Fruit fly (Drosophila melanogaster) whole organism, prepupa: ENCODE measurements around the gene Obp99c.

Experiments used
- CG10669 ChIP-seq: fragments of 200-800 bp; sonication (Bioruptor generic); optimal IDR thresholded peaks from 3 replicates; lab custom pipeline; 2018; ENCODE audit warnings: missing biosample characterization, mild to moderate bottlenecking, missing genetic modification characterization, moderate library complexity
- CG11902 ChIP-seq: fragments of 200-800 bp; sonication (Bioruptor generic); optimal IDR thresholded peaks from 3 replicates; lab custom pipeline; 2016; ENCODE audit warnings: missing biosample characterization, missing genetic modification characterization
- CG16779 ChIP-seq: fragments of 200-800 bp; sonication (Bioruptor generic); optimal IDR thresholded peaks from 3 replicates; lab custom pipeline; 2017; ENCODE audit warnings: missing biosample characterization, mild to moderate bottlenecking, missing genetic modification characterization
- CG7368 ChIP-seq: fragments of 200-800 bp; sonication (Bioruptor generic); optimal IDR thresholded peaks from 3 replicates; lab custom pipeline; 2016; ENCODE audit warnings: missing biosample characterization, missing genetic modification characterization
- CG8119 ChIP-seq: fragments of 200-800 bp; sonication (Bioruptor generic); IDR thresholded peaks from 3 replicates; pipeline ENCODE4 v1.3.6; 2022; ENCODE audit warnings: missing biosample characterization, missing genetic modification characterization
- Eip75B ChIP-seq: fragments of 200-800 bp; sonication (Bioruptor generic); optimal IDR thresholded peaks from 3 replicates; lab custom pipeline; 2016; ENCODE audit warnings: missing biosample characterization, missing genetic modification characterization
- OdsH ChIP-seq: fragments of 200-800 bp; sonication (Bioruptor generic); optimal IDR thresholded peaks from 3 replicates; lab custom pipeline; 2016; ENCODE audit warnings: missing biosample characterization, missing genetic modification characterization
- Sox102F ChIP-seq: fragments of 200-800 bp; sonication (Bioruptor generic); optimal IDR thresholded peaks from 2 replicates; lab custom pipeline; 2016; ENCODE audit warnings: missing biosample characterization, mild to moderate bottlenecking, missing genetic modification characterization
- cyc ChIP-seq: fragments of 200-800 bp; sonication (Bioruptor generic); optimal IDR thresholded peaks from 3 replicates; lab custom pipeline; 2016; ENCODE audit warnings: missing biosample characterization, missing genetic modification characterization
- dsx ChIP-seq: fragments of 200-800 bp; optimal IDR thresholded peaks from 3 replicates; lab custom pipeline; 2019; ENCODE audit warnings: missing biosample characterization, mild to moderate bottlenecking, missing genetic modification characterization, moderate library complexity; ENCODE audit not compliant: poor library complexity, severe bottlenecking
- eg ChIP-seq: fragments of 200-800 bp; sonication (Bioruptor generic); IDR thresholded peaks from 3 replicates; pipeline ENCODE4 v1.3.6; 2022; ENCODE audit warnings: missing biosample characterization, missing genetic modification characterization
- pdm3 ChIP-seq: fragments of 200-800 bp; sonication (Bioruptor generic); optimal IDR thresholded peaks from 3 replicates; lab custom pipeline; 2016; ENCODE audit warnings: missing biosample characterization, missing genetic modification characterization

DNA sequence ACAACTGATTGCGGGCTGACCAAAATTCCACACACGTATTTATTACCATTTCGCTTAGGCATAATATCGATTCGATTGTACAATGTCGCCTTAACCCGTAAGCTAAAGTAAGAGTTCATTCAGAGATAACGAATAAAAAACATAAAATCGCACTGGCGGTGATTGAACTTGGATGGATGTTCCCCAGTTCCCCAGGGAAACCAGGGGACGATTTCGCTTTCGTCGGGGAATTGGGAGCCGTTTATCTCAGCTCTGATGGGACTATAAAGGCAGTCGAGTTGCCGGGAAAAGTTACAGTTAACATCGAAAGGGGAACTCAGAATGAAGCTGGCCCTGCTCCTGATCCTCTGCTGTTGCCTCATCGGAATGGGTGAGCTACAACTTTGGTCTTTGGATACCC is 33.1 kb upstream of the Obp99c start, which contains the start of gene CG34296:
- TF ChIP-seq dsx: no peak
- TF ChIP-seq eg (GFP tag; lab: Robert Waterston, UW): no peak
- no peak for TF ChIP-seq cyc (GFP tag; lab: Kevin White, UChicago)
- TF ChIP-seq pdm3 (GFP tag; lab: Kevin White, UChicago): no peak
- no peak for TF ChIP-seq CG16779 (tag; lab: Kevin White, UChicago)
- no peak for TF ChIP-seq Sox102F (GFP tag; lab: Kevin White, UChicago)
- no peak for TF ChIP-seq OdsH (GFP tag; lab: Kevin White, UChicago)
- no peak for TF ChIP-seq CG7368 (GFP tag; lab: Kevin White, UChicago)
- TF ChIP-seq CG10669 (GFP tag; lab: Kevin White, UChicago): no peak
- TF ChIP-seq CG11902 (GFP tag; lab: Kevin White, UChicago): no peak
- TF ChIP-seq Eip75B: no peak
- TF ChIP-seq CG8119 (GFP tag; lab: Robert Waterston, UW): no peak
